Worm (Caenorhabditis elegans): Measurements from ENCODE around the gene T15B7.15.

ce11 chrV:6838599-6838998, at the start of gene T15B7.15:
- no peak for TF ChIP-seq fos-1 (tag; optimal IDR thresholded peaks at IDR 0.05)
- TF ChIP-seq unc-62 (GFP tag; optimal IDR thresholded peaks at IDR 0.05) = no peak
- TF ChIP-seq blmp-1 (tag; optimal IDR thresholded peaks at IDR 0.05; ENCODE audit: insufficient read depth) = no peak
- no peak for TF ChIP-seq elt-3 (tag; optimal IDR thresholded peaks at IDR 0.05)
- TF ChIP-seq nhr-77 (tag; optimal IDR thresholded peaks at IDR 0.05) = no peak
- TF ChIP-seq ZK546.5 (tag; optimal IDR thresholded peaks at IDR 0.05) = no peak

Data from whole organism, L2 larva.